Worm (Caenorhabditis elegans): ENCODE measurements around the gene C05C10.2.

DNA sequence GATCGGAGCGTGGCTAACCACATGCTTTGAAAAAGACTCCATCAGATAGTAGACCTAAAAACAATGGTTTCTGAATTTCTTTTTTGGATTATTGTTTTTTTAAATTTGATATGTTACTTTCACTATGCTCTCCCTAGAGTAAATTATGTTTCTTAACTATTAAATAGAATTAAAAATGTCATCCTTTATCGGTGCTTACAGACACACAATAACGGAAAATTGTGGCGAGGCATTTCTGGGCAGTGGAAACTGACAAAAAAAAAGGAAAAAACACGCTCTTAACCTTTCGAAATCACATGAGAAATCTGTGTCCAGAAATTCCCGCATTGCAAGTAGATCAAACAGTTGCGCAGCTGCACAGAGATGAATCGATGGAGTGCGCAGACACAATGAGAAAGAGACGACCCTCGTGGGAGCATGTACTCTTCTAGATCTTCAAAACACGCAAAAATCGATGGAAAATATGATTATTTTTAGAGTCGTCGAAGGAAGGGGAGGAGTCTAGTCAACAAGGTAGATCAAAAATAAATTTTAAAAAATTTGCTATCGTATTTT lies 58.1 kb downstream of the C05C10.2 start, which contains the start of gene ZK892.6:
- no peak for TF ChIP-seq fos-1 (tag; optimal IDR thresholded peaks at IDR 0.05)
- no peak for TF ChIP-seq lsy-2 (tag; optimal IDR thresholded peaks at IDR 0.05)
- no peak for TF ChIP-seq ZK546.5 (tag; optimal IDR thresholded peaks at IDR 0.05)
- TF ChIP-seq nhr-77 (tag; optimal IDR thresholded peaks at IDR 0.05) = no peak
- no peak for TF ChIP-seq nhr-10 (tag; optimal IDR thresholded peaks at IDR 0.05)
- no peak for TF ChIP-seq unc-39 (tag; optimal IDR thresholded peaks at IDR 0.05)
- no peak for TF ChIP-seq ceh-82 (tag; optimal IDR thresholded peaks at IDR 0.05)
